Worm (Caenorhabditis elegans) whole organism, L2 larva: ENCODE data around the gene abt-4.

ENCODE experiments used
- aly-2 ChIP-seq: fragments of 150-350 bp; optimal IDR thresholded peaks from 2 replicates; lab custom pipeline; 2014; ENCODE audit warnings: missing biosample characterization, missing genetic modification characterization
- blmp-1 ChIP-seq: sonication (generic microtip); optimal IDR thresholded peaks from 2 replicates; lab custom pipeline; 2017; ENCODE audit warnings: missing genetic modification characterization, mild to moderate bottlenecking, missing compliant biosample characterization, antibody characterized with exemption, moderate library complexity; ENCODE audit not compliant: insufficient read depth
- ceh-82 ChIP-seq: fragments of 150-350 bp; optimal IDR thresholded peaks from 2 replicates; lab custom pipeline; 2014; ENCODE audit warnings: missing biosample characterization, missing genetic modification characterization
- nhr-129 ChIP-seq: fragments of 150-350 bp; optimal IDR thresholded peaks from 2 replicates; lab custom pipeline; 2014; ENCODE audit warnings: missing biosample characterization, missing genetic modification characterization
- snpc-4 ChIP-seq: fragments of 150-350 bp; optimal IDR thresholded peaks from 2 replicates; lab custom pipeline; 2014; ENCODE audit warnings: missing biosample characterization, missing genetic modification characterization

DNA sequence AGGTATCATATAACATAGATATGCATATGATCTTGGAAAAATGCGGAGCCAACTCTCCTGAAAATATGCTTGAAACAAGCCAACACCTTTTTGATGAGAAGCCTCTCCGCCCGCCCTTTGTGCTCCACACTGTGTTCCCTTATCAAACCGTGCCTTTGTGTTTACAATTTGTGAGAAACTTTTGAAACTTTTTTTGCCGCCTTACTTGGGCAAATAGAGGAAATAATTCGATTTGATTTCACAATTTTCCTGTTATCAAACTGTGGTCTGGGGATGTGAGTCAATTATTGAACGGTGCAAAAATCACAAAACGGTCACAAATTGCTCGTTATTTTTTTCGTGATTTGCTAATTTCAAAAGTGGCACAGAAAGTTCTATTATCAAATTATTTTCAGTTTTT is 2.1 kb upstream of the abt-4 start:
- no peak for TF ChIP-seq nhr-129 (tag; lab: Kevin White, UChicago)
- TF ChIP-seq ceh-82: no peak
- no peak for TF ChIP-seq blmp-1 (tag; lab: Kevin White, UChicago)
- no peak for TF ChIP-seq snpc-4 (tag; lab: Kevin White, UChicago)
- no peak for TF ChIP-seq aly-2 (tag; lab: Kevin White, UChicago)
